Fruit fly (Drosophila melanogaster) whole organism, embryonic: Measurements from ENCODE around the gene kis.

Experiments
- CG9437 ChIP-seq: fragments of 200-800 bp; sonication (Bioruptor generic); optimal IDR thresholded peaks from 2 replicates; lab custom pipeline; 2018; ENCODE audit warnings: missing biosample characterization, mild to moderate bottlenecking, missing genetic modification characterization
- CTCF ChIP-seq: fragments of 200-800 bp; sonication (Bioruptor generic); optimal IDR thresholded peaks from 2 replicates; lab custom pipeline; 2017; ENCODE audit warnings: missing biosample characterization, mild to moderate bottlenecking, missing genetic modification characterization, moderate library complexity
- Opbp ChIP-seq: fragments of 200-800 bp; sonication (Bioruptor generic); IDR thresholded peaks from 3 replicates; pipeline ENCODE4 v1.3.6; 2022; ENCODE audit warnings: missing biosample characterization, missing genetic modification characterization; ENCODE audit not compliant: partially characterized antibody
- phol ChIP-seq: fragments of 200-800 bp; sonication (Bioruptor generic); optimal IDR thresholded peaks from 3 replicates; lab custom pipeline; 2018; ENCODE audit warnings: missing biosample characterization, mild to moderate bottlenecking, missing genetic modification characterization, moderate library complexity

DNA sequence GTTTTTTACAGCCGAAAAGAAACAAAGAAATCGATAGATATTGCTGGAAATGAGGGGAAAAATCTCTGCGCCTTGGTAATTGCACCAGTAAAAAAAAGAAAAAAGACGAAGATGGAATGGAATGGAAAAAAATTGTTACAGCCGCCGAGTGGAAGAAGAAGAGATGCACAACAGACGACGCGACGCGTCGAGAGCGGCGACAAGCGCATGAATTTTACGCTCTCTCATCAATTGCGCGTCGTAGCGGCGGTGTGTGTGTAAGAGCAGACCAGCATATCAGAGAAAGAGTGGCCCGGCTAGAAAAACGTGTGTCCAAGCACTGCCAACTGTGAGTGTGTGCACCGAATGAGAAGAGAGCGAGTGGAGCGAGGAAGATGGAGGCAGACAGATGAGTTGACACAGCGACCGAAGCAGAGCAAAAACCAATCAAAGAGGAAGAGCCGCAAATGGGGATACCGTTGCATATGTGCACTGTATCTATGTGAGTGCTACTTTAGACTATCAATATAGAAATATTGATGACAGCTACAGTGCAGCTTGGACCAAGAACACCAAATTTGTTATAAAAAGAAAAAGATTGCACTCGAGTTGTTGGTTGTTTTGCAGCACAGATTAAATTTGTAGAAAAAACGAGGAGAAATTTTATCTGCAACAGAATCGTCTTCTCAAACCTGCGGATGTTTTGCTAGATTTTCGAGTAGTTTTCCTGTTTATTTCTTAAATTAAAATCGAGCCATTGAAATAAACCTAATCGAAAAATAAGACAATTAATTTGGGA lies 1.4 kb downstream of the kis start:
- no peak for TF ChIP-seq CTCF (GFP tag; lab: Kevin White, UChicago)
- no peak for TF ChIP-seq phol (tag; lab: Kevin White, UChicago)
- TF ChIP-seq Opbp (GFP tag; lab: Robert Waterston, UW), result no peak
- TF ChIP-seq CG9437, result no peak
